Fruit fly (Drosophila melanogaster): ENCODE measurements around the gene Elys.
A peak's percentile ranks its signal among the peaks of the same experiment; 100 is the strongest.

The Elys gene

DNA sequence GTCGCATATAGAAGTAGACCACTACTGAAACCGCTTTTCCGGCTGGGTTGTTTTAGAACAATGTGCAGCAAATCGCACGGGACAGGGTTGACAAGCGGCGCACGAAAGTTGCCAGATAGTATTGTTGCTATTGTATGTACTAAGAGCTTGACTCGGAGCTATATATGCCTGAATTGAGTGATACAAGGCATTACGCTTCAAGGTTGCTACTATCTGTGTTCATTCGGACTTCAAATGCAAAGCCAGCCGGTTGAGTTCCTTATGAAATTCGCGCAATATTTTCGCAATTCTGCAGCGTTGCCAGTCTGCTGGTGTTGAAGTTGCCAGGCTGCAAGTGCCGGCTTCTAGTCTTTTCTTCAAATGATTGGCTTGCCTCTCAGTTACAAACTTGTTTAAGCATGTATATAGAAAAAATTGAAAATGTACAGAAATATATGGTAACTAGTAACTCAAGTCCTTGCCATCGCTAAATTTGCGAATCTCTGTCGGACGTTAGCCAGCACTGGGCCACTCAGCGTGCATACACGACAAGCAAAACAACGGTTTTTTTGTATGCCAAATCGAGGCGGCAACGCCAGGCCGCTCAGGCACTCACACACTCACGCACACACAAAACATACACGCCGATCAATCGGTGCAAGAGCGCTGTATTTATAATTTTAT, at the start of gene Elys, which contains the start of gene Ranbp21:
Elys (plus strand) TSS at position 549 of the 663 bp plus-strand sequence.
Ranbp21 (minus strand) TSS at position 513 of the 663 bp plus-strand sequence.
- TF ChIP-seq CG17801 (GFP tag; optimal IDR thresholded peaks at IDR 0.05; ENCODE audit: partially characterized antibody) = peak; percentile 13

DNA sequence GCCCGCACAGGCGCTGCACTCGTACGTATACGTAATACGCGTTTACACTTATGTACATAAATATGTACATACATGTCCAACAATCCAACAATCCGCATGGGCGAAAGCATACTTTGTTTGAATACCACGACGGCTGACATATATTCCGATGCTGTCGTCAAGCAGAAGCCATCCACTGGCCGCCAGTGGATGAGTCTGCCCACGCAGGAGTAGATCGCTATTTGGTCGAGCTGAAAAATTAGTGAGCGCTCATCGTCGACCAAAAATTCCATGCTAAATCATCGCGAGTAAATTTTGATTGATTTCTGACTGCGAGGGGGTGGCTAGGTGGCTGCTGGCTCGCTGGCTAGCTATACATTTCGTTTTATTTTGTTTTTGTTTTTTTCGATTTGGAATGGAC, 49.6 kb upstream of the Elys start:
- TF ChIP-seq CG17801 (GFP tag; optimal IDR thresholded peaks at IDR 0.05; ENCODE audit: partially characterized antibody) = no peak

DNA sequence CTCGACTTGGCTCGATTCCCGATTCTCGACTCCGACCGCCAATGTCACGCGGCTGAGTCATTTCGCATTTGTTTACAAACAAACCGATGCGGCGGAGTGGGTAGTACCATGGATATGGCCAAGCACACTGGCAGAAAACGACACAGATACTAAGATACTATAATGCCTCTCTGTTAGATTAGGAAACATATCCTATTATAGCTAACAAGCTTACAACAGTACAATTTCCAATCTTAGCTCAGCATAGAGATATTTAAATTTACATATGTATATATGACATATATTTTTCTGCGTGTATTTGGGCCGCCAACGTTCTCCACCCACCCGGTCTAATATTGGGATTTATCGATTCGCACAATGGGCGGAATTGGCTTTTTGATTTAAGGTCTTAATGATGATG, 48.2 kb upstream of the Elys start:
- no peak for TF ChIP-seq CG17801 (GFP tag; optimal IDR thresholded peaks at IDR 0.05; ENCODE audit: partially characterized antibody)

DNA sequence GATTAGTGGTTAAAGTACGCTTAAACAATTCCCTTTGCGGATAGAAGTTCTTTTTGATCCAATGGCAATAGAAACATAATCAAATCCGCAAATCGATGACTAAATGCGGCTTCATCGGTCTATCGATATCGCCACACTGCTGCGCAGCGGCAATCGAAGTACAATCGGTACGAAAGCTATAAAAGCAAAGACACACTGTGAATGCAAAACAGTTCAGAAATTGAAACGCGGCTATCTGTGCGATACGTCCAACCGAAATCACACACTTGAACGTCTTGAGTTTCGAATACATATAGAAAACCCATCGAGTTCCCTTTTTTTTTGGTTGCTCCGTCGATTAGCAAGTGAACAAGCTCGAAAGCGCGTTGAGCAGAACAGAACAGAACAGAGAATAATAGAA, 47.1 kb upstream of the Elys start, which contains the start of gene CG14207:
CG14207 (plus strand) TSS at position 203 of the 400 bp plus-strand sequence.
- TF ChIP-seq CG17801 (GFP tag; optimal IDR thresholded peaks at IDR 0.05; ENCODE audit: partially characterized antibody) = no peak

DNA sequence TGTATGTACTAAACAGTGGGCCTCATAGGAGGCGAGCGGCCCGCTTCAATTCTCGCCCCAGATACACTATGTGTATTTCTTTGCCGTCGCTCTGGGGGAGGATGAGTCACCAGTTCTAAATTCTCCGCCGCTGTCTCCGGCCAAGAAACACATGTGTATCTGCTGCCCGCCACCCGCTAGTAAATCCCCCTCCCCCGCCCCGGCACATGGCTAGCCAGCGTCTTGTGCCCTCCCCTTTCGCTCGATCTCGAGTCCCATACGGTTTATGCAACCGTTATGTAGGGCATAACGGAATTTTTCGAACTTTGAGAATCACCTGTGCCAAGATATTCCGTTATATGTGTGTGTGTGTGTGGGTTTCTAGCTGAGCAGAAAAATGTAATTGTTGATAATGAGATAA, 46.2 kb upstream of the Elys start:
- no peak for TF ChIP-seq CG17801 (GFP tag; optimal IDR thresholded peaks at IDR 0.05; ENCODE audit: partially characterized antibody)

DNA sequence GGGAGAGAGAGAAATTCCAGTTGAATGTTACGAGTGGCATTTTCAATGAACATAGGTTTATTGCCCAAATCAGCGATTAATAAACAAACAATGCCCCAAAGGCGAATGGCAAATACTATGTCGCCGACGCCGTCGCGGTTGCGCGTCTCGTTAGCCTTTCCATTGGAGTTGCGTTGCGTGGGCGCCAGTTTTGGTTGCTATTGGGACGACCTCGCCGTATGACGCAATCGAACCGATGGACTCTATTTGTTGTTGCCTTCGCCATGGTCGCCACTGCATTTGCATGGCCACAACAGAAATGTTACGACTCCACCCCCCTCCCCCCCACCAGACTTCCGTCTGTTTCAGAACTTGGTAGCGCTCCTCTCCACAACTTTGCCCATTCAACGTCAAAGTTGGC, 45.5 kb upstream of the Elys start:
- no peak for TF ChIP-seq CG17801 (GFP tag; optimal IDR thresholded peaks at IDR 0.05; ENCODE audit: partially characterized antibody)

DNA sequence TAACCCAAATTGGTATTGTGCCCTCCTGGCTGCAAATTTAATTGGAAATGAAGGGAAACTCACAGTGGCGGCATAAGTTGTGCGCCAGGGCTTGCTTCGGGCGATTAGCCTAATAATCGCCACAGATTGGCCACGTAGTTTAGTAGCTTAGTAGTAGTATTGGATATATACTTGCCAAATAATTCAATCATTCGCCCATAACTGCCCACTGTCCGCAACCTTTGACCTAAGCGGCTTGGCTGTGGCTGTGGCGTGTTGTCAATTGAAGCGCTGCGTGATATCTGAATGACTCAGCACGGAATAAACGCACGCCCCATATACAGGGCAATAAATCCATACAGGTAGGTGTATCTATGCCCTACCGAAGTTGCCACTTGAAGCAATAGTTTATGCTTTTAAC, 45.1 kb upstream of the Elys start:
- no peak for TF ChIP-seq CG17801 (GFP tag; optimal IDR thresholded peaks at IDR 0.05; ENCODE audit: partially characterized antibody)

DNA sequence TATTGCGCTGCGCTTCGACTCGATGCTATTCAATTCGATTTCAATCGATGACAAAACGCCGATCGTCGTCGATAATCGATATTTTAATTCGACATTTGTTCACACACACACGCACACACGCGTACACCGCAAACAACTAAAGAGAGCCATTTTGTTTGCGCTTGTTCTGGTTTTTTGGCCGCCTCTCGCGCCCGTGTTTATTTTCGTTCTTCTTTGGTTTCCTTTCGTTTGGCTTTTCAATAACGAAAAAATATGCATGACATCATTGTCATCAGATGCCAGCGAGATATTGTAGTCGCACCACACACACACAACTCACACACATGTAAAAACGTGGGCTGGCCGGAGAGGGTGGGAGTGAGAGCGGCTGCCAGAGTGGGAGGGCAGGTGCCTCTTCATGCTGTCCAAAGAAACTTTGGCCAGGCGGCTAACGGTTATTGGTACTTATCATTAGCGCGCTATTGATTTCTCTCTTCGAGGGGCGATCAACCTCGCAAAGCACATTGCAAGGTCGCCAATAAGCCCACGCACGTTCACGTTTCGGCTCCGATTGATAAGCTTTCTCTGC, 44.0 kb upstream of the Elys start:
- no peak for TF ChIP-seq CG17801 (GFP tag; optimal IDR thresholded peaks at IDR 0.05; ENCODE audit: partially characterized antibody)

DNA sequence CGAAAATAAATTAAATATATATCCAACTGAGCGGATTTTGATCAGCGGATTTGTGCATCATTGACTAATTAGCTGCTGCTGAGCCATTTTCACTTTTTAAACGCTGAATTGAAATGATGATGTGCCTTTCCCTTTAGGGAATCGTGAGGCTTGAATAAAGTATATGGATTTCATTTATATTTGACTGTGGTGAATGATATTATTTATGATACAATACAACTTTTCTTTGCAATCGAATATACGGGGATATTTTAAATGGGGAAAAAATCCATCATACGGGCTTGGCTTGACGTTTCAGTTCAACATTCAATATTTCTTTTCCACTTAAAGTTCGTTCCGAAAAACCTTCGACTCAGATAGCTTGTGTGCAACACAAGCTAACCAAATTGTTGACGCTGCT, 40.9 kb upstream of the Elys start, which contains the start of the genes Shawn and Tyler:
Shawn (plus strand) TSS at position 301 of the 400 bp plus-strand sequence.
Tyler (plus strand) TSS at position 301 of the 400 bp plus-strand sequence.
- no peak for TF ChIP-seq CG17801 (GFP tag; optimal IDR thresholded peaks at IDR 0.05; ENCODE audit: partially characterized antibody)

DNA sequence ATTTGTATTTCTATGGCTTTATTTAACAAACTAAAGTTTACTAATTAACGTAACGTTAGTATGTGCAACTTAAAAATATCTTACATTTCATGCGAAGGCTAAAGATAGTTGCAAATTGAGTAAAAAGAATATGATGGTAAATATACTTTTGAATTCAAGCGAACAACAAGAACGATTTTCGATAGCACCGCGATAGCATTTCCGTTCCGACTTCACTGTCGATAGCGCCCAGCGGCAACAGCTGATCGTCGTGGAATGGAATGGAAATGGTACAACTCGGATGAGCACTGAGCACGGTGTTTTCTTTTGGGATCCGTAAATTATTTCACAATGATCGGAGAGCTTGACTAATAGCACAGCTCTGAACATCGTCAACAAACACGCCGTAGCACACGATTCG, 38.6 kb upstream of the Elys start:
- peak; percentile 85 for TF ChIP-seq CG17801 (GFP tag; optimal IDR thresholded peaks at IDR 0.05; ENCODE audit: partially characterized antibody)

DNA sequence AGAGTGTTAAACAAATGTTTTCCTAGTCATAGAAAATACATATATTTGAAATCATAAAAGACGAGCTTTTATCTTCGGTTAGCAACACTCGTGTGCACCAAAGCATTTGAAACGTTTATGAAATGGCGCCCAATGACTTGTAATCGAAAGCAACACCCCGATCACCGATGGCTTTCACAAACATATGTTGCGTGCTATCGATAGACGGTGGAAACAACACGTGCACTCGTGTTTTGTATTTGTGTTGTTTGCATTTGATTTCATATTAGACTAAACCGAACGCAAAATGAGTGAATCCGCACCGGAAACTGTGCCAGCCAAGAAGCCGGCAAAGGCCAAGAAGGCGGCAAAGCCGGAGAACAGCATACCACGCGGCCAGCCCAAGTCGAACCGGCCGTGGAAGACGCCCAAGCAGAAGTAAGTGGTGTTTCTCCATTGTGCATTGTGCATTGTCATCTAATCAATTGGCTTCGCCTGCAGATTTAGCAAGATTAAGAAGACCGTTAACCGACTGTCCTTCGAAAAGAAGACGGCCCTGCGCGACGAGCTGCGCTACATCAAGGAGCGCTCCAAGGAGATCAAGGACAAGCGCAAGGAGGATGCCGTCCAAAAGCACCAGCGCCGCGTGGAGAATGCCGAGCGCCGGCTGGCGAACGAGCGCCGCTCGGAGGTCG, 36.0 kb upstream of the Elys start, which contains the start of gene CG14210:
CG14210 (plus strand) TSS at position 207 of the 674 bp plus-strand sequence.
- TF ChIP-seq CG17801 (GFP tag; optimal IDR thresholded peaks at IDR 0.05; ENCODE audit: partially characterized antibody) = no peak

DNA sequence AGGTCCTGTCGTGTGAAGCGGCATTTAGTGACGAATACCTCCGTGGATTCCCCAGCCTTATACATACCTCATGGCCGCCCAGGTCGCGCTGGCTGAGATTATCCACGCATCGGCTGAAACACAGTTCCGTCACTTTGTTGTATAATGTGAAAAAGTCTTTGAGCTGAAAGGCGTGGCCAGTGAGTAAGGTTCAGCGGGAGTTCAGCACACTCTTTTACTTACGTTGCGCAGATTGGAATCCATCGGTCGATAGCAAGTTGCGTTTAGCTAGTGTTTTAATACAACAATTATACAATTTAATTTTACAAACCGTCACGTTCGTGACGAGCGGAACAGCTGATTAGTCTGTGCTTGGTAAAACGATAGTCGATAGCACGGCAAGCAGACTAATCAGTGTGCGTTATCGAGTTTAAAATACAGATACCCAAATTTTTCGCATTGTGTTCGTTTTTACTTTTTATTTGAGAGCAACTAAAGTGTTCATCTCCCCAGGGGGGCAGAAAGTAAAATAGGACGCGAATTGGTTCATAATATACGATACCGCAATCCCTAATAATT, 33.8 kb upstream of the Elys start, which contains the start of the genes Pstk and Tim9b:
Pstk (minus strand) TSS at position 355 of the 558 bp plus-strand sequence.
Tim9b (minus strand) TSS at position 355 of the 558 bp plus-strand sequence.
- TF ChIP-seq CG17801 (GFP tag; optimal IDR thresholded peaks at IDR 0.05; ENCODE audit: partially characterized antibody) = no peak

DNA sequence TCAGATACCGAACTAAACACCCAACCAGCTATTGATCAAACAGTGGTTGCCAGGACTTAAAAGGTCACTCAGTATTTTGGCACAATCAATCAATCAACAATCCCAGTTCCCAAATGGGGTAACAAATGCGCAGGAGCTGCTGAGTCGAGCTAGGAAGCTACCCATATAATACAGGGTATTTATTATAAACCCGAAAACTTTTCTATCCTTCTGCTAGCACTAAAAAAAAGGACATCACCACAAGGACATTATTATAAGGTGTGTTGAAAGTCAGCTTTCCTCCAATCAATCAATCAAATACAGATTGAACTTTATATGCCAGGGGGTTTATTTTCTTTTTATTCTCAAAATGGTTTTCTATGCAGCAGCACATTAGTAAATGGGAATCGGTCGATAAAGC, 31.0 kb upstream of the Elys start, which contains the start of gene CG14221:
CG14221 (minus strand) TSS at position 101 of the 400 bp plus-strand sequence.
- TF ChIP-seq CG17801 (GFP tag; optimal IDR thresholded peaks at IDR 0.05; ENCODE audit: partially characterized antibody) = no peak

DNA sequence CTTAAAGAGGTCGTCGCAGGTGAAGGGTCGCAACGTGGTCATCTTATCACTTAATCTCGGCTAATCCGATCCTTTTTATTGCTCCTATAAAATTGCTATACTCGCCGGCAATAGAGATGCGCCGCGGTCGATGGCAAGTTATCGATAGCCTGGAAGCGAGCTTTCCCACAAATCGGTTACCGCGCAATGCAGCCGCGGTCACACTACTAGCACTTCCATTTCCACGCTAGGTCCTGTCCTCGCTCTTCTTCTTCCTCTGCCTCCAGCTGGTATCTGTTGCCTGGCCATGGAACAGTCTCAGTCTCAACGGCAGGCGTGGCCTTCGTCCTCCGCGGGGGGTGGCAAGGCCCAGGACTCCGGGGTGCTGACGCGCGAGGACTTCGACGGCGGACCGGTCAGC, 29.2 kb upstream of the Elys start, which contains the start of the genes Naa20A and MKP-4:
Naa20A (minus strand) TSS at position 151 of the 400 bp plus-strand sequence.
MKP-4 (plus strand) TSS at position 191 of the 400 bp plus-strand sequence.
- TF ChIP-seq CG17801 (GFP tag; optimal IDR thresholded peaks at IDR 0.05; ENCODE audit: partially characterized antibody) = no peak

DNA sequence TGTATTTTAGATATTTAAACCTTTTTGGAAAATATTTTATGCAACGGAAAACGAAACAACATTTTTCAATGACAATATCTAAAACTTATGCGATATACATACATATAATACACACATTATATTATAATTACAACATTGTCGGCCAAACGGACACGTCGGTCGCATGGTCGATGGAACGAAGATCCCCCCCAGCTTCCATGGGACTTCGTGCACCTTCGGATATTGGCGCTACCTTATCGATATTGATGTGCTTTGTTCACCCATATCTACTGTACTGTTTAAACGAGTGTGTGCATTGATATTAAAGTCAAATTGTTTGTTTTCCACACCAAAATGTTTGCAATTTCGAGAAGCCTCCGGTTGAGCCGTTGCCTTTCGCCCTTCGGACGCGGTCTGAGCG, 26.7 kb upstream of the Elys start, which contains the start of gene CG14212:
CG14212 (plus strand) TSS at position 301 of the 400 bp plus-strand sequence.
- no peak for TF ChIP-seq CG17801 (GFP tag; optimal IDR thresholded peaks at IDR 0.05; ENCODE audit: partially characterized antibody)
